Fruit fly (Drosophila melanogaster) whole organism, wandering third instar larva: ENCODE results near the gene GstD7.

ENCODE experiments used
- Abd-B ChIP-seq: fragments of >200 bp; optimal IDR thresholded peaks from 2 replicates; lab custom pipeline; 2017; ENCODE audit warnings: missing biosample characterization, missing genetic modification characterization
- Hr78 ChIP-seq: fragments of >200 bp; optimal IDR thresholded peaks from 2 replicates; lab custom pipeline; 2017; ENCODE audit warnings: missing biosample characterization, missing genetic modification characterization
- Vsx2 ChIP-seq: fragments of 200-300, 225-300 bp; sonication (Bioruptor generic); optimal IDR thresholded peaks from 2 replicates; lab custom pipeline; 2018; ENCODE audit warnings: missing biosample characterization, missing genetic modification characterization; ENCODE audit not compliant: partially characterized antibody
- pan ChIP-seq: fragments of >200 bp; optimal IDR thresholded peaks from 2 replicates; lab custom pipeline; 2017
- usp ChIP-seq: fragments of >200 bp; optimal IDR thresholded peaks from 2 replicates; lab custom pipeline; 2017; ENCODE audit warnings: missing biosample characterization, missing genetic modification characterization

- TF ChIP-seq usp (GFP tag; lab: Kevin White, UChicago) (no peak), Vsx2 (GFP tag; lab: Kevin White, UChicago) (no peak), pan (lab: Kevin White, UChicago) (no peak), Abd-B (GFP tag; lab: Kevin White, UChicago) (no peak), Hr78 (GFP tag; lab: Kevin White, UChicago) (no peak)
Measured at dm6 chr3R:12359837-12360236, 18.5 kb upstream of the GstD7 start, which contains the start of gene CG4115.
